Worm (Caenorhabditis elegans) whole organism, midembryonic: Measurements from ENCODE around the gene istr-1.

Experiments used
- flt-1 ChIP-seq: fragments of 200-800 bp; sonication (Bioruptor generic); IDR thresholded peaks from 2 replicates; pipeline ENCODE4 v1.3.6; 2022; ENCODE audit warnings: missing genetic modification characterization, missing compliant biosample characterization
- klf-2 ChIP-seq: fragments of 200-800 bp; sonication (Bioruptor generic); conservative IDR thresholded peaks from 2 replicates; pipeline ENCODE4 v1.3.6; 2022; ENCODE audit warnings: missing genetic modification reagents, missing genetic modification characterization, missing compliant biosample characterization
- ztf-23 ChIP-seq: fragments of 200-800 bp; sonication (Bioruptor generic); IDR thresholded peaks from 2 replicates; pipeline ENCODE4 v1.3.6; 2022; ENCODE audit warnings: missing genetic modification reagents, missing genetic modification characterization, missing compliant biosample characterization
- ztf-29 ChIP-seq: fragments of 200-800 bp; sonication (Bioruptor generic); IDR thresholded peaks from 2 replicates; pipeline ENCODE4 v1.3.6; 2022; ENCODE audit warnings: missing genetic modification reagents, missing genetic modification characterization, missing compliant biosample characterization

DNA sequence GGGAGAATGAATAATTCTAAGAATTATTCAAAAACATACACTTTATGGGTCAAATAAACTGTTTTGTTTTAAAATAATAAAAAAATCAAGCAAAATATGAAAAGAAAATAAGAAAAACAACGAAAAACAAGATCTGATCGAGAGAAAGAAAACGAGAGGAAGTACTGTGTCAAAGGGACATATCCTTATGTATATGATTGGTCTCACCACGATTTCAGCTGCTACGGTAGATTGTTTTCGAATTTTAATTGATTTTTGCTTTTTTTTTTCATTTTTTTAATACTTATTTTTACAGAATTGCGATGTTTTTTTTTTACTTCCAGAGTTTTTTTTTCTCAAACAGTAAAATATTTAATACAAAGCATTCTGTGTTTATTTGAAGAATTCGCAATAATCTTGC lies 868 bp upstream of the istr-1 start:
- TF ChIP-seq ztf-29 (GFP tag; lab: Robert Waterston, UW) (no peak), flt-1 (GFP tag; lab: Robert Waterston, UW) (no peak), klf-2 (GFP tag; lab: Robert Waterston, UW) (no peak), ztf-23 (no peak)
